Fruit fly (Drosophila melanogaster) whole organism, embryonic: ENCODE measurements around the gene CG9150.

Source experiments
- Adf1 ChIP-seq: fragments of 200-800 bp; sonication (Bioruptor generic); IDR thresholded peaks from 2 replicates; pipeline ENCODE4 v1.3.6; 2022; ENCODE audit warnings: missing biosample characterization, missing genetic modification characterization
- CG10654 ChIP-seq: fragments of 200-800 bp; sonication (Bioruptor generic); optimal IDR thresholded peaks from 2 replicates; lab custom pipeline; 2016; ENCODE audit warnings: missing biosample characterization, missing genetic modification characterization
- CG11504 ChIP-seq: fragments of 200-800 bp; sonication (Bioruptor generic); optimal IDR thresholded peaks from 3 replicates; lab custom pipeline; 2019; ENCODE audit warnings: missing biosample characterization, mild to moderate bottlenecking, missing genetic modification characterization, moderate library complexity
- CG12071 ChIP-seq: fragments of 200-800 bp; sonication (Bioruptor generic); optimal IDR thresholded peaks from 3 replicates; lab custom pipeline; 2018; ENCODE audit warnings: missing biosample characterization, mild to moderate bottlenecking, missing genetic modification characterization
- CG13287 ChIP-seq: fragments of 200-800 bp; sonication (Bioruptor generic); IDR thresholded peaks from 2 replicates; pipeline ENCODE4 v1.3.6; 2022; ENCODE audit warnings: missing biosample characterization, missing genetic modification characterization; ENCODE audit not compliant: partially characterized antibody
- CG13624 ChIP-seq: fragments of 200-800 bp; sonication (Bioruptor generic); optimal IDR thresholded peaks from 2 replicates; lab custom pipeline; 2016; ENCODE audit warnings: missing biosample characterization, missing genetic modification characterization
- CG13894 ChIP-seq: fragments of 200-800 bp; sonication (Bioruptor generic); optimal IDR thresholded peaks from 3 replicates; lab custom pipeline; 2018; ENCODE audit warnings: missing biosample characterization, mild to moderate bottlenecking, missing genetic modification characterization, moderate library complexity
- CG15514 ChIP-seq: fragments of 200-800 bp; sonication (Bioruptor generic); optimal IDR thresholded peaks from 3 replicates; lab custom pipeline; 2017; ENCODE audit warnings: missing biosample characterization, missing genetic modification characterization, mild to moderate bottlenecking, moderate library complexity, missing genetic modification reagents
- CG15601 ChIP-seq: fragments of 200-800 bp; sonication (Bioruptor generic); optimal IDR thresholded peaks from 3 replicates; lab custom pipeline; 2019; ENCODE audit warnings: missing biosample characterization, mild to moderate bottlenecking, missing genetic modification characterization, moderate library complexity
- CG17612 ChIP-seq: fragments of 200-800 bp; sonication (Bioruptor generic); IDR thresholded peaks from 2 replicates; pipeline ENCODE4 v1.3.6; 2022; ENCODE audit warnings: missing biosample characterization, missing genetic modification characterization
- CG1792 ChIP-seq: fragments of 200-800 bp; sonication (Bioruptor generic); optimal IDR thresholded peaks from 2 replicates; lab custom pipeline; 2016; ENCODE audit warnings: missing biosample characterization, missing genetic modification characterization
- CG30431 ChIP-seq: fragments of 200-800 bp; sonication (Bioruptor generic); optimal IDR thresholded peaks from 2 replicates; lab custom pipeline; 2017; ENCODE audit warnings: missing biosample characterization, missing genetic modification characterization
- CG32767 ChIP-seq: fragments of 200-800 bp; sonication (Bioruptor generic); IDR thresholded peaks from 2 replicates; pipeline ENCODE4 v1.3.6; 2022; ENCODE audit warnings: missing biosample characterization, missing genetic modification characterization
- CG32772 ChIP-seq: fragments of 200-800 bp; sonication (Bioruptor generic); IDR thresholded peaks from 2 replicates; pipeline ENCODE4 v1.3.6; 2022; ENCODE audit warnings: missing biosample characterization, missing genetic modification characterization
- CG34422 ChIP-seq: fragments of 200-800 bp; sonication (Bioruptor generic); IDR thresholded peaks from 3 replicates; pipeline ENCODE4 v1.3.6; 2022; ENCODE audit warnings: missing biosample characterization, missing genetic modification characterization
- CG3847 ChIP-seq: fragments of 200-800 bp; sonication (Bioruptor generic); IDR thresholded peaks from 2 replicates; pipeline ENCODE4 v1.3.6; 2022; ENCODE audit warnings: missing biosample characterization, missing genetic modification characterization
- CG42726 ChIP-seq: fragments of 200-800 bp; sonication (Bioruptor generic); IDR thresholded peaks from 2 replicates; pipeline ENCODE4 v1.3.6; 2022; ENCODE audit warnings: missing biosample characterization, missing genetic modification characterization; ENCODE audit not compliant: partially characterized antibody
- CG4854 ChIP-seq: fragments of 200-800 bp; sonication (Bioruptor generic); optimal IDR thresholded peaks from 2 replicates; lab custom pipeline; 2016; ENCODE audit warnings: missing biosample characterization, missing genetic modification characterization, inconsistent platforms
- CG6272 ChIP-seq: fragments of 200-800 bp; sonication (Bioruptor generic); IDR thresholded peaks from 2 replicates; pipeline ENCODE4 v1.3.6; 2022; ENCODE audit warnings: missing biosample characterization, missing genetic modification characterization
- CG8290 ChIP-seq, 3 experiments: fragments of 200-800 bp; sonication (Bioruptor generic); optimal IDR thresholded peaks; 2 replicates each; lab custom pipeline; 2016 to 2019; ENCODE audit warnings: missing biosample characterization in 3 of 3, missing genetic modification characterization in 3 of 3, mild to moderate bottlenecking in 2 of 3, moderate library complexity in 1 of 3
- CG9932 ChIP-seq: fragments of 200-800 bp; sonication (Bioruptor generic); IDR thresholded peaks from 2 replicates; pipeline ENCODE4 v1.3.6; 2022; ENCODE audit warnings: missing biosample characterization, missing genetic modification characterization
- Deaf1 ChIP-seq: fragments of 200-800 bp; optimal IDR thresholded peaks from 3 replicates; lab custom pipeline; 2019; ENCODE audit warnings: missing biosample characterization, mild to moderate bottlenecking, missing genetic modification characterization, moderate library complexity
- Gug ChIP-seq: fragments of 200-800 bp; sonication (Bioruptor generic); IDR thresholded peaks from 4 replicates; pipeline ENCODE4 v1.3.6; 2022; ENCODE audit warnings: missing biosample characterization, missing genetic modification characterization
- HLH3B ChIP-seq: fragments of 200-800 bp; sonication (Bioruptor generic); IDR thresholded peaks from 2 replicates; pipeline ENCODE4 v1.3.6; 2022; ENCODE audit warnings: missing biosample characterization, missing genetic modification characterization
- NFAT ChIP-seq: fragments of 200-800 bp; sonication (Bioruptor generic); IDR thresholded peaks from 2 replicates; pipeline ENCODE4 v1.3.6; 2022; ENCODE audit warnings: missing biosample characterization, missing genetic modification characterization
- Nf-YA ChIP-seq: fragments of 200-800 bp; sonication (Bioruptor generic); IDR thresholded peaks from 2 replicates; pipeline ENCODE4 v1.3.6; 2022; ENCODE audit warnings: missing biosample characterization, missing genetic modification characterization
- Ravus ChIP-seq: fragments of 200-800 bp; sonication (Bioruptor generic); IDR thresholded peaks from 2 replicates; pipeline ENCODE4 v1.3.6; 2022; ENCODE audit warnings: missing biosample characterization, missing genetic modification characterization
- Sin3A ChIP-seq: fragments of >200 bp; optimal IDR thresholded peaks from 2 replicates; lab custom pipeline; 2018
- Six4 ChIP-seq: fragments of 200-800 bp; sonication (Bioruptor generic); optimal IDR thresholded peaks from 2 replicates; lab custom pipeline; 2016; ENCODE audit warnings: missing biosample characterization, missing genetic modification characterization
- Sry-β ChIP-seq: fragments of 200-800 bp; sonication (Bioruptor generic); optimal IDR thresholded peaks from 2 replicates; lab custom pipeline; 2018; ENCODE audit warnings: missing biosample characterization, mild to moderate bottlenecking, missing genetic modification characterization, moderate library complexity
- Usf ChIP-seq: fragments of 200-800 bp; sonication (Bioruptor generic); optimal IDR thresholded peaks from 2 replicates; lab custom pipeline; 2017; ENCODE audit warnings: missing genotype, missing biosample characterization, missing genetic modification characterization
- amos ChIP-seq: fragments of 200-800 bp; sonication (Bioruptor generic); IDR thresholded peaks from 2 replicates; pipeline ENCODE4 v1.3.6; 2022; ENCODE audit warnings: missing biosample characterization, missing genetic modification characterization; ENCODE audit not compliant: partially characterized antibody
- ato ChIP-seq: fragments of 200-800 bp; sonication (Bioruptor generic); IDR thresholded peaks from 2 replicates; pipeline ENCODE4 v1.3.6; 2022; ENCODE audit warnings: missing biosample characterization, missing genetic modification characterization; ENCODE audit not compliant: partially characterized antibody
- crol ChIP-seq: fragments of 200-800 bp; sonication (Bioruptor generic); IDR thresholded peaks from 2 replicates; pipeline ENCODE4 v1.3.6; 2022; ENCODE audit warnings: missing biosample characterization, missing genetic modification characterization
- da ChIP-seq: fragments of 200-800 bp; sonication (Bioruptor generic); optimal IDR thresholded peaks from 2 replicates; lab custom pipeline; 2016; ENCODE audit warnings: missing biosample characterization, missing genetic modification characterization
- dysf ChIP-seq: fragments of 200-800 bp; sonication (Bioruptor generic); IDR thresholded peaks from 3 replicates; pipeline ENCODE4 v1.3.6; 2022; ENCODE audit warnings: missing biosample characterization, missing genetic modification characterization
- ewg ChIP-seq: fragments of 200-800 bp; sonication (Bioruptor generic); optimal IDR thresholded peaks from 3 replicates; lab custom pipeline; 2017; ENCODE audit warnings: mild to moderate bottlenecking, missing biosample characterization, missing genetic modification reagents, missing genetic modification characterization
- exex ChIP-seq: fragments of 200-800 bp; sonication (Bioruptor generic); optimal IDR thresholded peaks from 4 replicates; lab custom pipeline; 2018; ENCODE audit warnings: missing biosample characterization, mild to moderate bottlenecking, missing genetic modification characterization, moderate library complexity
- ftz-f1 ChIP-seq: fragments of 200-800 bp; sonication (Bioruptor generic); optimal IDR thresholded peaks from 2 replicates; lab custom pipeline; 2016; ENCODE audit warnings: missing biosample characterization, missing genetic modification characterization
- gce ChIP-seq: fragments of 200-800 bp; sonication (Bioruptor generic); IDR thresholded peaks from 3 replicates; pipeline ENCODE4 v1.3.6; 2022; ENCODE audit warnings: missing biosample characterization, missing genetic modification characterization
- kni ChIP-seq: fragments of 200-800 bp; sonication (Bioruptor generic); optimal IDR thresholded peaks from 3 replicates; lab custom pipeline; 2017; ENCODE audit warnings: mild to moderate bottlenecking, missing biosample characterization, missing genetic modification reagents, missing genetic modification characterization
- lab ChIP-seq: fragments of 200-800 bp; sonication (Bioruptor generic); optimal IDR thresholded peaks from 3 replicates; lab custom pipeline; 2017; ENCODE audit warnings: missing biosample characterization, missing genetic modification characterization, mild to moderate bottlenecking, moderate library complexity, missing genetic modification reagents
- lmd ChIP-seq: fragments of 200-800 bp; sonication (Bioruptor generic); IDR thresholded peaks from 2 replicates; pipeline ENCODE4 v1.3.6; 2022; ENCODE audit warnings: missing biosample characterization, missing genetic modification characterization
- nom ChIP-seq: fragments of 200-800 bp; sonication (Bioruptor generic); optimal IDR thresholded peaks from 2 replicates; lab custom pipeline; 2017; ENCODE audit warnings: missing biosample characterization, missing genetic modification characterization, mild to moderate bottlenecking, moderate library complexity, missing genetic modification reagents
- p53 ChIP-seq: fragments of 200-800 bp; sonication (Bioruptor generic); optimal IDR thresholded peaks from 2 replicates; lab custom pipeline; 2016; ENCODE audit warnings: missing biosample characterization, missing genetic modification characterization
- schlank ChIP-seq: fragments of 200-800 bp; sonication (Bioruptor generic); optimal IDR thresholded peaks from 2 replicates; lab custom pipeline; 2018; ENCODE audit warnings: missing biosample characterization, mild to moderate bottlenecking, missing genetic modification characterization
- scrt ChIP-seq: fragments of 200-800 bp; sonication (Bioruptor generic); optimal IDR thresholded peaks from 2 replicates; lab custom pipeline; 2018; ENCODE audit warnings: missing biosample characterization, mild to moderate bottlenecking, missing genetic modification characterization, moderate library complexity
- so ChIP-seq: fragments of 200-800 bp; sonication (Bioruptor generic); IDR thresholded peaks from 3 replicates; pipeline ENCODE4 v1.3.6; 2022; ENCODE audit warnings: missing biosample characterization, missing genetic modification characterization
- tin ChIP-seq: fragments of 200-800 bp; sonication (Bioruptor generic); optimal IDR thresholded peaks from 3 replicates; lab custom pipeline; 2016; ENCODE audit warnings: missing biosample characterization, missing genetic modification characterization
- vvl ChIP-seq: fragments of 200-800 bp; sonication (Bioruptor generic); IDR thresholded peaks from 2 replicates; pipeline ENCODE4 v1.3.6; 2022; ENCODE audit warnings: missing biosample characterization, missing genetic modification characterization

The CG9150 gene

DNA sequence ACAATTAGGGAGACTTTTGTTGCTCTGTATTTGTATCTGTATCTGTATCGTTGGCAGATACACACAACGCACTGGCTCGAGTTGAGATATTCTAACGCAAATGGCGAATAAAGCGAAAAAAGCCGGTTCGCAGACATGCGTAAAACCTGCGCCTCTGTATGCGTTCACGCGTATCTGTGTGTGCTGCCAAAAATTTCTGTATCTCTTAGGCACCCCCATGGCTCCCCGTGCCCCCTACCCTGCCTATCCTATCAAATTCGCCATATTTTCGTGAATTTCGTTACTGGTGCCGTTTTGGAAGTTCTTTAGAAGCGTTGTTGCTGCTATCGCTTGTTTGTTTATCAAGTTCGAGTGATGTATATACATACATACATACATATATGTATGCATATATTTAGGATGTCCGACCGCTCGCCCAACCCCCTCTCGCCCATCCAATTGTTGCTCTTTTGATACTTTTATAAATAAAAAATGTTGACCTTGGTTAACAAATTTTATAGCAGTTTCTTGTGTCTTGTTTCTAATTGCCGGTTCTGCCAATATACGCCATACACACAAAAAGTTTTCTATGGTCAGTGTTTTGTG lies 17.4 kb upstream of the CG9150 start:
- TF ChIP-seq NFAT (peak; percentile 48; the same call in 1 of the 2 replicates), CG1792 (GFP tag; lab: Kevin White, UChicago) (no peak), CG15514 (GFP tag; lab: Kevin White, UChicago) (peak; percentile 21), Usf (GFP tag; lab: Kevin White, UChicago) (no peak), HLH3B (GFP tag; lab: Robert Waterston, UW) (no peak), exex (tag; lab: Kevin White, UChicago) (peak; percentile 42), CG11504 (tag; lab: Kevin White, UChicago) (no peak), CG6272 (GFP tag; lab: Robert Waterston, UW) (no peak), CG9932 (GFP tag; lab: Robert Waterston, UW) (peak; percentile 59; the same call in 1 of the 2 replicates), CG13287 (GFP tag; lab: Robert Waterston, UW) (peak; percentile 42; the same call in 1 of the 2 replicates), kni (GFP tag; lab: Kevin White, UChicago) (no peak), CG17612 (no peak), CG8290 (GFP tag; optimal IDR thresholded peaks at IDR 0.05; lab: Kevin White, UChicago) (no peak), CG8290 (tag; optimal IDR thresholded peaks at IDR 0.05; lab: Kevin White, UChicago) (peak in 1 of 2 experiments; percentile 10), so (GFP tag; lab: Robert Waterston, UW) (0 out of 3 replicates have a peak, but pooled peaks have one; percentile 33), CG13894 (tag; lab: Kevin White, UChicago) (peak; percentile 96), Nf-YA (no peak), CG3847 (GFP tag; lab: Robert Waterston, UW) (no peak), Gug (GFP tag; lab: Robert Waterston, UW) (no peak), Sin3A (no peak), CG30431 (GFP tag; lab: Kevin White, UChicago) (no peak), p53 (no peak), Ravus (GFP tag; lab: Robert Waterston, UW) (no peak), amos (no peak), Sry-β (GFP tag; lab: Kevin White, UChicago) (no peak), ewg (GFP tag; lab: Kevin White, UChicago) (no peak), CG32767 (GFP tag; lab: Robert Waterston, UW) (peak; percentile 83), CG15601 (tag; lab: Kevin White, UChicago) (no peak), ato (GFP tag; lab: Robert Waterston, UW) (no peak), dysf (GFP tag; lab: Robert Waterston, UW) (no peak), CG32772 (GFP tag; lab: Robert Waterston, UW) (no peak), nom (GFP tag; lab: Kevin White, UChicago) (no peak), scrt (GFP tag; lab: Kevin White, UChicago) (peak; percentile 58), schlank (tag; lab: Kevin White, UChicago) (peak; percentile 18), CG4854 (GFP tag; lab: Kevin White, UChicago) (no peak), CG13624 (GFP tag; lab: Kevin White, UChicago) (peak; percentile 20), gce (GFP tag; lab: Robert Waterston, UW) (no peak), CG42726 (GFP tag; lab: Robert Waterston, UW) (peak; percentile 71), tin (GFP tag; lab: Kevin White, UChicago) (no peak), crol (peak; percentile 80), lab (GFP tag; lab: Kevin White, UChicago) (peak; percentile 24), vvl (GFP tag; lab: Robert Waterston, UW) (peak; percentile 36; the same call in 1 of the 2 replicates), Deaf1 (tag; lab: Kevin White, UChicago) (peak; percentile 59), lmd (GFP tag; lab: Robert Waterston, UW) (no peak), CG10654 (GFP tag; lab: Kevin White, UChicago) (no peak), CG12071 (GFP tag; lab: Kevin White, UChicago) (no peak), Adf1 (peak; percentile 85), ftz-f1 (peak; percentile 10), CG34422 (peak; percentile 20; the same call in 1 of the 3 replicates), da (GFP tag; lab: Kevin White, UChicago) (no peak), Six4 (no peak)
